Worm (Caenorhabditis elegans) whole organism, L3 larva: ENCODE results near the gene E04F6.15.

Source experiments
- R02D3.7 ChIP-seq: fragments of 150-350 bp; optimal IDR thresholded peaks from 2 replicates; lab custom pipeline; 2014; ENCODE audit warnings: missing biosample characterization, missing genetic modification characterization
- aly-2 ChIP-seq: fragments of 150-350 bp; optimal IDR thresholded peaks from 2 replicates; lab custom pipeline; 2014; ENCODE audit warnings: missing biosample characterization, missing genetic modification characterization
- ama-1 ChIP-seq: fragments of 150-350 bp; optimal IDR thresholded peaks from 2 replicates; lab custom pipeline; 2018
- ceh-16 ChIP-seq: sonication (generic microtip); optimal IDR thresholded peaks from 2 replicates; lab custom pipeline; 2017; ENCODE audit warnings: missing biosample characterization, missing genetic modification characterization
- ceh-28 ChIP-seq: fragments of 150-350 bp; optimal IDR thresholded peaks from 2 replicates; lab custom pipeline; 2014; ENCODE audit warnings: missing biosample characterization, missing genetic modification reagents, missing genetic modification characterization
- ceh-9 ChIP-seq: sonication (generic microtip); optimal IDR thresholded peaks from 2 replicates; lab custom pipeline; 2018; ENCODE audit warnings: missing biosample characterization, missing genetic modification characterization
- daf-12 ChIP-seq: fragments of 150-350 bp; optimal IDR thresholded peaks from 2 replicates; lab custom pipeline; 2014; ENCODE audit warnings: missing biosample characterization, missing genetic modification reagents, missing genetic modification characterization
- egl-5 ChIP-seq: fragments of 150-350 bp; optimal IDR thresholded peaks from 2 replicates; lab custom pipeline; 2017; ENCODE audit warnings: missing biosample characterization, missing genetic modification reagents, missing genetic modification characterization, inconsistent platforms
- elt-2 ChIP-seq: sonication (generic microtip); optimal IDR thresholded peaks from 2 replicates; lab custom pipeline; 2016; ENCODE audit warnings: missing genetic modification reagents, mild to moderate bottlenecking, missing genetic modification characterization, missing compliant biosample characterization
- elt-3 ChIP-seq, 3 experiments: fragments of 150-350 bp in 1 of 3; sonication (generic microtip) in 2 of 3; optimal IDR thresholded peaks; 2 replicates in 2 of 3; 4 replicates in 1 of 3; lab custom pipeline; 2014 to 2017; ENCODE audit warnings: missing biosample characterization in 3 of 3, missing genetic modification characterization in 3 of 3
- fos-1 ChIP-seq: fragments of 150-350 bp; optimal IDR thresholded peaks from 2 replicates; lab custom pipeline; 2014; ENCODE audit warnings: missing biosample characterization, missing genetic modification characterization
- lin-15B ChIP-seq: fragments of 150-350 bp; optimal IDR thresholded peaks from 2 replicates; lab custom pipeline; 2014; ENCODE audit warnings: missing biosample characterization, missing genetic modification characterization
- lin-39 ChIP-seq: fragments of 150-350 bp; optimal IDR thresholded peaks from 2 replicates; lab custom pipeline; 2018; ENCODE audit warnings: missing biosample characterization, missing genetic modification reagents, missing genetic modification characterization
- lsy-12 ChIP-seq: sonication (generic microtip); optimal IDR thresholded peaks from 2 replicates; lab custom pipeline; 2016; ENCODE audit warnings: mild to moderate bottlenecking, missing genetic modification characterization, missing compliant biosample characterization
- mdl-1 ChIP-seq: fragments of 150-350 bp; optimal IDR thresholded peaks from 2 replicates; lab custom pipeline; 2014; ENCODE audit warnings: missing biosample characterization, missing genetic modification characterization
- mml-1 ChIP-seq: fragments of 150-350 bp; sonication (generic microtip); optimal IDR thresholded peaks from 3 replicates; lab custom pipeline; 2014; ENCODE audit warnings: missing biosample characterization, missing genetic modification characterization
- nfya-1 ChIP-seq: sonication (generic microtip); optimal IDR thresholded peaks from 2 replicates; lab custom pipeline; 2017; ENCODE audit warnings: missing genetic modification characterization, mild to moderate bottlenecking, missing compliant biosample characterization, antibody characterized with exemption, moderate library complexity; ENCODE audit not compliant: insufficient read depth
- nhr-11 ChIP-seq: fragments of 150-350 bp; optimal IDR thresholded peaks from 2 replicates; lab custom pipeline; 2014; ENCODE audit warnings: missing biosample characterization, missing genetic modification characterization
- nhr-12 ChIP-seq: fragments of 150-350 bp; optimal IDR thresholded peaks from 2 replicates; lab custom pipeline; 2014; ENCODE audit warnings: missing biosample characterization, missing genetic modification characterization
- nhr-237 ChIP-seq: fragments of 150-350 bp; optimal IDR thresholded peaks from 2 replicates; lab custom pipeline; 2014; ENCODE audit warnings: missing biosample characterization, missing genetic modification characterization
- nhr-25 ChIP-seq: sonication (generic microtip); optimal IDR thresholded peaks from 2 replicates; lab custom pipeline; 2017; ENCODE audit warnings: missing biosample characterization, missing genetic modification characterization
- nhr-28 ChIP-seq: fragments of 150-350 bp; optimal IDR thresholded peaks from 2 replicates; lab custom pipeline; 2014; ENCODE audit warnings: missing biosample characterization, missing genetic modification characterization
- nhr-43 ChIP-seq: sonication (generic microtip); optimal IDR thresholded peaks from 2 replicates; lab custom pipeline; 2016; ENCODE audit warnings: mild to moderate bottlenecking, missing genetic modification characterization, missing compliant biosample characterization; ENCODE audit not compliant: poor library complexity, severe bottlenecking
- nhr-67 ChIP-seq: fragments of 150-350 bp; optimal IDR thresholded peaks from 2 replicates; lab custom pipeline; 2014; ENCODE audit warnings: missing biosample characterization, missing genetic modification characterization
- pha-4 ChIP-seq: fragments of 150-350 bp; optimal IDR thresholded peaks from 2 replicates; lab custom pipeline; 2014; ENCODE audit warnings: missing biosample characterization, missing genetic modification reagents, missing genetic modification characterization
- pqm-1 ChIP-seq: fragments of 150-350 bp; optimal IDR thresholded peaks from 2 replicates; lab custom pipeline; 2017; ENCODE audit warnings: missing biosample characterization, missing genetic modification characterization, inconsistent platforms
- sea-2 ChIP-seq: fragments of 150-350 bp; sonication (generic microtip); optimal IDR thresholded peaks from 4 replicates; lab custom pipeline; 2014; ENCODE audit warnings: missing biosample characterization, missing genetic modification reagents, missing genetic modification characterization
- skn-1 ChIP-seq: fragments of 150-350 bp; optimal IDR thresholded peaks from 2 replicates; lab custom pipeline; 2014; ENCODE audit warnings: missing biosample characterization, missing genetic modification characterization
- tbx-2 ChIP-seq: sonication (generic microtip); optimal IDR thresholded peaks from 2 replicates; lab custom pipeline; 2016; ENCODE audit warnings: mild to moderate bottlenecking, missing genetic modification characterization, missing compliant biosample characterization
- unc-39 ChIP-seq: sonication (generic microtip); optimal IDR thresholded peaks from 4 replicates; lab custom pipeline; 2017; ENCODE audit warnings: missing biosample characterization, missing genetic modification characterization
- unc-62 ChIP-seq: fragments of 150-350 bp; sonication (generic microtip); optimal IDR thresholded peaks from 4 replicates; lab custom pipeline; 2014; ENCODE audit warnings: missing biosample characterization, missing genetic modification reagents, missing genetic modification characterization
- zag-1 ChIP-seq: fragments of 150-350 bp; optimal IDR thresholded peaks from 2 replicates; lab custom pipeline; 2014; ENCODE audit warnings: missing biosample characterization, missing genetic modification characterization
- ztf-11 ChIP-seq: fragments of 150-350 bp; optimal IDR thresholded peaks from 2 replicates; lab custom pipeline; 2014; ENCODE audit warnings: missing biosample characterization, missing genetic modification characterization
- ztf-4 ChIP-seq: fragments of 150-350 bp; optimal IDR thresholded peaks from 2 replicates; lab custom pipeline; 2014; ENCODE audit warnings: missing biosample characterization, missing genetic modification characterization

Gene E04F6.15

ce11 chrII:7224074-7224473, 14.0 kb upstream of the E04F6.15 start:
- no peak for TF ChIP-seq nhr-43 (tag; lab: Kevin White, UChicago)
- no peak for TF ChIP-seq lin-39 (tag; lab: Kevin White, UChicago)
- no peak for TF ChIP-seq egl-5
- no peak for TF ChIP-seq pha-4 (tag; lab: Kevin White, UChicago)
- no peak for TF ChIP-seq mdl-1
- no peak for TF ChIP-seq pqm-1 (tag; lab: Kevin White, UChicago)
- no peak for TF ChIP-seq unc-39 (tag; lab: Kevin White, UChicago)
- TF ChIP-seq sea-2 (GFP tag; lab: Kevin White, UChicago), result no peak
- TF ChIP-seq ceh-28 (tag; lab: Kevin White, UChicago), result no peak
- TF ChIP-seq nhr-67, result no peak
- TF ChIP-seq nfya-1, result no peak
- no peak for TF ChIP-seq ama-1
- TF ChIP-seq tbx-2 (tag; lab: Kevin White, UChicago), result no peak
- TF ChIP-seq R02D3.7 (tag; lab: Kevin White, UChicago), result no peak
- TF ChIP-seq nhr-28 (tag; lab: Kevin White, UChicago), result no peak
- no peak for TF ChIP-seq ztf-4
- TF ChIP-seq elt-3 (tag; optimal IDR thresholded peaks at IDR 0.05; lab: Kevin White, UChicago), result no peak
- TF ChIP-seq ztf-11 (tag; lab: Kevin White, UChicago), result no peak

- TF ChIP-seq skn-1 (tag; lab: Kevin White, UChicago) (no peak), unc-62 (GFP tag; lab: Kevin White, UChicago) (no peak), nhr-237 (tag; lab: Kevin White, UChicago) (no peak), zag-1 (tag; lab: Kevin White, UChicago) (no peak), mml-1 (tag; lab: Kevin White, UChicago) (no peak), nhr-11 (no peak), lin-15B (tag; lab: Kevin White, UChicago) (no peak), nhr-12 (no peak), nhr-25 (no peak), R02D3.7 (tag; lab: Kevin White, UChicago) (no peak), ceh-9 (tag; lab: Kevin White, UChicago) (no peak), fos-1 (tag; lab: Kevin White, UChicago) (no peak), nhr-28 (tag; lab: Kevin White, UChicago) (no peak), tbx-2 (tag; lab: Kevin White, UChicago) (no peak)
These were observed 7.0 kb upstream of the E04F6.15 start, which contains the start of gene E04F6.10 for ce11 chrII:7217047-7217446. E04F6.10 (minus strand) TSS chrII:7217147.

- TF ChIP-seq aly-2 (tag; lab: Kevin White, UChicago), result no peak
- TF ChIP-seq lin-39 (tag; lab: Kevin White, UChicago), result peak; percentile 1
- TF ChIP-seq, all 47 proteins: peak for 1
These were observed 2.0 kb upstream of the E04F6.15 start, which contains the start of gene E04F6.9 for ce11 chrII:7212059-7212458. E04F6.9 (minus strand) TSS chrII:7212159.

- TF ChIP-seq egl-5 (peak; percentile 82), mml-1 (tag; lab: Kevin White, UChicago) (no peak)
These were observed 1.2 kb upstream of the E04F6.15 start, which contains the start of gene E04F6.8 for ce11 chrII:7211280-7211679. E04F6.8 (minus strand) TSS chrII:7211380.

- TF ChIP-seq daf-12 (tag; lab: Kevin White, UChicago), result no peak
- peak; percentile 67 for TF ChIP-seq elt-2 (tag; lab: Kevin White, UChicago)
- TF ChIP-seq pqm-1 (tag; lab: Kevin White, UChicago), result no peak
- no peak for TF ChIP-seq tbx-2 (tag; lab: Kevin White, UChicago)
These were observed 1.9 kb downstream of the E04F6.15 start, which contains the start of gene dhs-7 for ce11 chrII:7208184-7208583. dhs-7 (minus strand) TSS chrII:7208460.

ce11 chrII:7207649-7208048, 2.4 kb downstream of the E04F6.15 start:
- TF ChIP-seq fos-1 (tag; lab: Kevin White, UChicago), result no peak
- no peak for TF ChIP-seq pha-4 (tag; lab: Kevin White, UChicago)
- no peak for TF ChIP-seq ceh-16 (tag; lab: Kevin White, UChicago)
- TF ChIP-seq elt-2 (tag; lab: Kevin White, UChicago), result no peak
- no peak for TF ChIP-seq nhr-25
- no peak for TF ChIP-seq nfya-1
- TF ChIP-seq lsy-12 (tag; lab: Kevin White, UChicago), result no peak
- TF ChIP-seq, all 47 proteins: peak for 0
